Worm (Caenorhabditis elegans) whole organism, L4 larva: ENCODE measurements around the gene F48F7.3.

ENCODE experiments used
- ceh-32 ChIP-seq: sonication (generic microtip); optimal IDR thresholded peaks from 2 replicates; lab custom pipeline; 2016; ENCODE audit warnings: mild to moderate bottlenecking, missing genetic modification characterization, missing compliant biosample characterization; ENCODE audit not compliant: poor library complexity
- mep-1 ChIP-seq: fragments of 150-350 bp; sonication (generic microtip); optimal IDR thresholded peaks from 3 replicates; lab custom pipeline; 2014; ENCODE audit warnings: missing biosample characterization, missing genetic modification characterization
- nhr-237 ChIP-seq: sonication (generic microtip); optimal IDR thresholded peaks from 2 replicates; lab custom pipeline; 2017; ENCODE audit warnings: missing biosample characterization, missing genetic modification characterization
- spr-1 ChIP-seq: sonication (generic microtip); optimal IDR thresholded peaks from 2 replicates; lab custom pipeline; 2016; ENCODE audit warnings: mild to moderate bottlenecking, missing genetic modification characterization, missing compliant biosample characterization
- zag-1 ChIP-seq: fragments of 150-350 bp; optimal IDR thresholded peaks from 2 replicates; lab custom pipeline; 2014; ENCODE audit warnings: missing biosample characterization, missing genetic modification characterization

DNA sequence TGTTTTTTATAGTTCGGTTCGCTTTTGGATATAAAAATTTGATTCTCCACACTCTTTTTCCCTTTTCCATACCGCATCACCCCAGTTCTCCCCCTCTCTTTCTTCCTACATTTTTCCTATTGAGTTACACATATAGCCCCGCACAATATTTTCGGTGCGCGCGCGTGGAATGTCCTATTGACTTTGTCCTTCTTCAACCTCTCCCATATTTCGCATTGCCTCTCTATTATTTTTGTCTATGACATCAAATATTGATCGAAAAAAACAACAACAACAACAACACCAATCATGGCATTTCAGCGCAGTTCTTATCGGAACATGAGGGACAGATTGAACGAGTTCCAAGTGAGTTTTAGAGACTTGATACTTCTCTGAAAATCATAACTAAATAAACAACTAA, 3.5 kb upstream of the F48F7.3 start, which contains the start of gene syx-2:
- TF ChIP-seq nhr-237 (tag; lab: Kevin White, UChicago): no peak
- no peak for TF ChIP-seq spr-1 (tag; lab: Kevin White, UChicago)
- no peak for TF ChIP-seq ceh-32 (tag; lab: Kevin White, UChicago)
- no peak for TF ChIP-seq zag-1
- TF ChIP-seq mep-1 (tag; lab: Kevin White, UChicago): no peak
